Fruit fly (Drosophila melanogaster) S2 (cell line): ENCODE measurements around the gene Scgalpha.

Source experiments
- CG8478 ChIP-seq: fragments of >200 bp; optimal IDR thresholded peaks from 2 replicates; lab custom pipeline; 2018
- CTCF ChIP-seq, 2 experiments: fragments of >200 bp; optimal IDR thresholded peaks; 2 replicates each; lab custom pipeline; 2018

- no peak for TF ChIP-seq CG8478 (lab: Kevin White, UChicago)
- TF ChIP-seq CTCF (optimal IDR thresholded peaks at IDR 0.05; lab: Kevin White, UChicago) = no peak
These were observed 6.8 kb upstream of the Scgalpha start for dm6 chr2L:8296395-8296794.
